Worm (Caenorhabditis elegans) whole organism, L3 larva: ENCODE measurements around the gene C50D2.10.

Experiments
- R02D3.7 ChIP-seq: fragments of 150-350 bp; optimal IDR thresholded peaks from 2 replicates; lab custom pipeline; 2014; ENCODE audit warnings: missing biosample characterization, missing genetic modification characterization
- ZK546.5 ChIP-seq: sonication (generic microtip); optimal IDR thresholded peaks from 2 replicates; lab custom pipeline; 2017; ENCODE audit warnings: missing biosample characterization, missing genetic modification characterization
- aly-2 ChIP-seq: fragments of 150-350 bp; optimal IDR thresholded peaks from 2 replicates; lab custom pipeline; 2014; ENCODE audit warnings: missing biosample characterization, missing genetic modification characterization
- ama-1 ChIP-seq: fragments of 150-350 bp; optimal IDR thresholded peaks from 2 replicates; lab custom pipeline; 2018
- ceh-16 ChIP-seq: sonication (generic microtip); optimal IDR thresholded peaks from 2 replicates; lab custom pipeline; 2017; ENCODE audit warnings: missing biosample characterization, missing genetic modification characterization
- ceh-82 ChIP-seq: fragments of 150-350 bp; optimal IDR thresholded peaks from 2 replicates; lab custom pipeline; 2014; ENCODE audit warnings: missing biosample characterization, missing genetic modification characterization
- ceh-9 ChIP-seq: sonication (generic microtip); optimal IDR thresholded peaks from 2 replicates; lab custom pipeline; 2018; ENCODE audit warnings: missing biosample characterization, missing genetic modification characterization
- daf-12 ChIP-seq: fragments of 150-350 bp; optimal IDR thresholded peaks from 2 replicates; lab custom pipeline; 2014; ENCODE audit warnings: missing biosample characterization, missing genetic modification reagents, missing genetic modification characterization
- egl-27 ChIP-seq: sonication (generic microtip); optimal IDR thresholded peaks from 4 replicates; lab custom pipeline; 2017; ENCODE audit warnings: missing biosample characterization, missing genetic modification reagents, missing genetic modification characterization
- egl-5 ChIP-seq: fragments of 150-350 bp; optimal IDR thresholded peaks from 2 replicates; lab custom pipeline; 2017; ENCODE audit warnings: missing biosample characterization, missing genetic modification reagents, missing genetic modification characterization, inconsistent platforms
- elt-1 ChIP-seq: fragments of 150-350 bp; optimal IDR thresholded peaks from 2 replicates; lab custom pipeline; 2014; ENCODE audit warnings: missing biosample characterization, missing genetic modification characterization
- elt-2 ChIP-seq: sonication (generic microtip); optimal IDR thresholded peaks from 2 replicates; lab custom pipeline; 2016; ENCODE audit warnings: missing genetic modification reagents, mild to moderate bottlenecking, missing genetic modification characterization, missing compliant biosample characterization
- elt-3 ChIP-seq, 3 experiments: fragments of 150-350 bp in 1 of 3; sonication (generic microtip) in 2 of 3; optimal IDR thresholded peaks; 2 replicates in 2 of 3; 4 replicates in 1 of 3; lab custom pipeline; 2014 to 2017; ENCODE audit warnings: missing biosample characterization in 3 of 3, missing genetic modification characterization in 3 of 3
- eor-1 ChIP-seq, 2 experiments: fragments of 150-350 bp; optimal IDR thresholded peaks; 2 replicates each; lab custom pipeline; 2014 to 2018; ENCODE audit warnings: missing biosample characterization in 2 of 2, missing genetic modification characterization in 2 of 2
- fkh-10 ChIP-seq: sonication (generic microtip); optimal IDR thresholded peaks from 2 replicates; lab custom pipeline; 2017; ENCODE audit warnings: missing biosample characterization, missing genetic modification reagents, missing genetic modification characterization
- fkh-2 ChIP-seq: fragments of 150-350 bp; optimal IDR thresholded peaks from 2 replicates; lab custom pipeline; 2014; ENCODE audit warnings: missing biosample characterization, missing genetic modification reagents, missing genetic modification characterization
- fos-1 ChIP-seq: fragments of 150-350 bp; optimal IDR thresholded peaks from 2 replicates; lab custom pipeline; 2014; ENCODE audit warnings: missing biosample characterization, missing genetic modification characterization
- hmg-11 ChIP-seq: sonication (generic microtip); optimal IDR thresholded peaks from 2 replicates; lab custom pipeline; 2016; ENCODE audit warnings: missing genetic modification characterization, missing compliant biosample characterization
- jun-1 ChIP-seq: fragments of 150-350 bp; optimal IDR thresholded peaks from 2 replicates; lab custom pipeline; 2014; ENCODE audit warnings: missing biosample characterization, missing genetic modification reagents, missing genetic modification characterization
- lin-15B ChIP-seq: fragments of 150-350 bp; optimal IDR thresholded peaks from 2 replicates; lab custom pipeline; 2014; ENCODE audit warnings: missing biosample characterization, missing genetic modification characterization
- lin-39 ChIP-seq: fragments of 150-350 bp; optimal IDR thresholded peaks from 2 replicates; lab custom pipeline; 2018; ENCODE audit warnings: missing biosample characterization, missing genetic modification reagents, missing genetic modification characterization
- lsy-12 ChIP-seq: sonication (generic microtip); optimal IDR thresholded peaks from 2 replicates; lab custom pipeline; 2016; ENCODE audit warnings: mild to moderate bottlenecking, missing genetic modification characterization, missing compliant biosample characterization
- mml-1 ChIP-seq: fragments of 150-350 bp; sonication (generic microtip); optimal IDR thresholded peaks from 3 replicates; lab custom pipeline; 2014; ENCODE audit warnings: missing biosample characterization, missing genetic modification characterization
- nhr-11 ChIP-seq: fragments of 150-350 bp; optimal IDR thresholded peaks from 2 replicates; lab custom pipeline; 2014; ENCODE audit warnings: missing biosample characterization, missing genetic modification characterization
- nhr-12 ChIP-seq: fragments of 150-350 bp; optimal IDR thresholded peaks from 2 replicates; lab custom pipeline; 2014; ENCODE audit warnings: missing biosample characterization, missing genetic modification characterization
- nhr-23 ChIP-seq: fragments of 150-350 bp; optimal IDR thresholded peaks from 2 replicates; lab custom pipeline; 2014; ENCODE audit warnings: missing biosample characterization, missing genetic modification reagents, missing genetic modification characterization
- nhr-237 ChIP-seq: fragments of 150-350 bp; optimal IDR thresholded peaks from 2 replicates; lab custom pipeline; 2014; ENCODE audit warnings: missing biosample characterization, missing genetic modification characterization
- nhr-25 ChIP-seq: sonication (generic microtip); optimal IDR thresholded peaks from 2 replicates; lab custom pipeline; 2017; ENCODE audit warnings: missing biosample characterization, missing genetic modification characterization
- nhr-28 ChIP-seq: fragments of 150-350 bp; optimal IDR thresholded peaks from 2 replicates; lab custom pipeline; 2014; ENCODE audit warnings: missing biosample characterization, missing genetic modification characterization
- nhr-43 ChIP-seq: sonication (generic microtip); optimal IDR thresholded peaks from 2 replicates; lab custom pipeline; 2016; ENCODE audit warnings: mild to moderate bottlenecking, missing genetic modification characterization, missing compliant biosample characterization; ENCODE audit not compliant: poor library complexity, severe bottlenecking
- nhr-67 ChIP-seq: fragments of 150-350 bp; optimal IDR thresholded peaks from 2 replicates; lab custom pipeline; 2014; ENCODE audit warnings: missing biosample characterization, missing genetic modification characterization
- nhr-76 ChIP-seq: fragments of 150-350 bp; sonication (generic microtip); optimal IDR thresholded peaks from 5 replicates; lab custom pipeline; 2014; ENCODE audit warnings: missing biosample characterization, missing genetic modification characterization
- nhr-77 ChIP-seq: fragments of 150-350 bp; optimal IDR thresholded peaks from 2 replicates; lab custom pipeline; 2014; ENCODE audit warnings: missing biosample characterization, missing genetic modification characterization
- skn-1 ChIP-seq: fragments of 150-350 bp; optimal IDR thresholded peaks from 2 replicates; lab custom pipeline; 2014; ENCODE audit warnings: missing biosample characterization, missing genetic modification characterization
- snpc-4 ChIP-seq: fragments of 150-350 bp; optimal IDR thresholded peaks from 2 replicates; lab custom pipeline; 2014; ENCODE audit warnings: missing biosample characterization, missing genetic modification characterization
- tbx-2 ChIP-seq: sonication (generic microtip); optimal IDR thresholded peaks from 2 replicates; lab custom pipeline; 2016; ENCODE audit warnings: mild to moderate bottlenecking, missing genetic modification characterization, missing compliant biosample characterization
- unc-39 ChIP-seq: sonication (generic microtip); optimal IDR thresholded peaks from 4 replicates; lab custom pipeline; 2017; ENCODE audit warnings: missing biosample characterization, missing genetic modification characterization
- unc-62 ChIP-seq: fragments of 150-350 bp; sonication (generic microtip); optimal IDR thresholded peaks from 4 replicates; lab custom pipeline; 2014; ENCODE audit warnings: missing biosample characterization, missing genetic modification reagents, missing genetic modification characterization
- zag-1 ChIP-seq: fragments of 150-350 bp; optimal IDR thresholded peaks from 2 replicates; lab custom pipeline; 2014; ENCODE audit warnings: missing biosample characterization, missing genetic modification characterization
- ztf-11 ChIP-seq: fragments of 150-350 bp; optimal IDR thresholded peaks from 2 replicates; lab custom pipeline; 2014; ENCODE audit warnings: missing biosample characterization, missing genetic modification characterization
- ztf-4 ChIP-seq: fragments of 150-350 bp; optimal IDR thresholded peaks from 2 replicates; lab custom pipeline; 2014; ENCODE audit warnings: missing biosample characterization, missing genetic modification characterization

Gene C50D2.10

ce11 chrII:57873-58272 is 41.1 kb upstream of the C50D2.10 start:
- TF ChIP-seq nhr-25 (tag; lab: Kevin White, UChicago) (no peak), snpc-4 (tag; lab: Kevin White, UChicago) (no peak), skn-1 (tag; lab: Kevin White, UChicago) (no peak), tbx-2 (tag; lab: Kevin White, UChicago) (no peak), mml-1 (no peak), fkh-2 (tag; lab: Kevin White, UChicago) (no peak), fos-1 (no peak), nhr-77 (tag; lab: Kevin White, UChicago) (no peak), eor-1 (tag; optimal IDR thresholded peaks at IDR 0.05; lab: Kevin White, UChicago) (no peak), R02D3.7 (no peak), fkh-10 (no peak), lsy-12 (tag; lab: Kevin White, UChicago) (no peak), hmg-11 (no peak), daf-12 (tag; lab: Kevin White, UChicago) (no peak), lin-15B (tag; lab: Kevin White, UChicago) (no peak)

ce11 chrII:60049-60448 is 38.9 kb upstream of the C50D2.10 start:
- no peak for TF ChIP-seq ceh-82 (tag; lab: Kevin White, UChicago)
- TF ChIP-seq ZK546.5 (tag; lab: Kevin White, UChicago) = no peak
- TF ChIP-seq elt-2 (tag; lab: Kevin White, UChicago) = no peak
- TF ChIP-seq mml-1 = no peak
- peak; percentile 57 for TF ChIP-seq nhr-23 (tag; lab: Kevin White, UChicago)
- TF ChIP-seq elt-1 (tag; lab: Kevin White, UChicago) = no peak
- TF ChIP-seq nhr-25 (tag; lab: Kevin White, UChicago) = peak; percentile 78
- TF ChIP-seq, all 47 proteins: peak for 2

ce11 chrII:61013-61412 is 37.9 kb upstream of the C50D2.10 start, which contains the start of gene C23H3.2:
TSS of gene C23H3.2 (plus strand) at chrII:61313.
- no peak for TF ChIP-seq fkh-2 (tag; lab: Kevin White, UChicago)
- TF ChIP-seq ZK546.5 (tag; lab: Kevin White, UChicago) = no peak
- TF ChIP-seq nhr-25 (tag; lab: Kevin White, UChicago) = no peak
- TF ChIP-seq nhr-77 (tag; lab: Kevin White, UChicago) = no peak
- TF ChIP-seq ztf-4 (tag; lab: Kevin White, UChicago) = no peak
- TF ChIP-seq, all 47 proteins: peak for 0

- TF ChIP-seq ztf-11 (tag; lab: Kevin White, UChicago) = no peak
- no peak for TF ChIP-seq lin-15B (tag; lab: Kevin White, UChicago)
- TF ChIP-seq elt-1 (tag; lab: Kevin White, UChicago) = no peak
- TF ChIP-seq fos-1 = no peak
- no peak for TF ChIP-seq skn-1 (tag; lab: Kevin White, UChicago)
- peak; percentile 45 for TF ChIP-seq elt-2 (tag; lab: Kevin White, UChicago)
Observed at ce11 chrII:65484-65883, 33.5 kb upstream of the C50D2.10 start.

- TF ChIP-seq nhr-11 (no peak), fkh-10 (no peak), mml-1 (no peak), tbx-2 (tag; lab: Kevin White, UChicago) (no peak), egl-27 (tag; lab: Kevin White, UChicago) (no peak), elt-1 (tag; lab: Kevin White, UChicago) (no peak), snpc-4 (tag; lab: Kevin White, UChicago) (no peak), nhr-28 (tag; lab: Kevin White, UChicago) (no peak), zag-1 (tag; lab: Kevin White, UChicago) (no peak), nhr-76 (no peak), unc-39 (tag; lab: Kevin White, UChicago) (no peak), nhr-237 (tag; lab: Kevin White, UChicago) (no peak), eor-1 (tag; optimal IDR thresholded peaks at IDR 0.05; lab: Kevin White, UChicago) (no peak), fos-1 (no peak), ceh-9 (tag; lab: Kevin White, UChicago) (no peak), hmg-11 (peak; percentile 56), jun-1 (peak; percentile 28), lsy-12 (tag; lab: Kevin White, UChicago) (no peak), skn-1 (tag; lab: Kevin White, UChicago) (no peak), ZK546.5 (tag; lab: Kevin White, UChicago) (no peak), lin-39 (tag; lab: Kevin White, UChicago) (peak; percentile 3), lin-15B (tag; lab: Kevin White, UChicago) (no peak), ztf-4 (tag; lab: Kevin White, UChicago) (no peak), nhr-12 (tag; lab: Kevin White, UChicago) (no peak), nhr-43 (tag; lab: Kevin White, UChicago) (peak; percentile 72), elt-3 (tag; optimal IDR thresholded peaks at IDR 0.05; lab: Kevin White, UChicago) (peak in 1 of 3 experiments; percentile 53), aly-2 (tag; lab: Kevin White, UChicago) (no peak), ceh-16 (tag; lab: Kevin White, UChicago) (no peak), unc-62 (no peak), nhr-23 (tag; lab: Kevin White, UChicago) (peak; percentile 76), ama-1 (lab: Kevin White, UChicago) (no peak), nhr-67 (tag; lab: Kevin White, UChicago) (no peak), ceh-82 (tag; lab: Kevin White, UChicago) (no peak), R02D3.7 (no peak), nhr-25 (tag; lab: Kevin White, UChicago) (peak; percentile 90), ztf-11 (tag; lab: Kevin White, UChicago) (no peak), egl-5 (no peak), fkh-2 (tag; lab: Kevin White, UChicago) (no peak), nhr-77 (tag; lab: Kevin White, UChicago) (no peak)
Observed at ce11 chrII:66322-66721, 32.6 kb upstream of the C50D2.10 start.
